Fruit fly (Drosophila melanogaster): Measurements from ENCODE around the gene ttk.

The ttk gene

DNA sequence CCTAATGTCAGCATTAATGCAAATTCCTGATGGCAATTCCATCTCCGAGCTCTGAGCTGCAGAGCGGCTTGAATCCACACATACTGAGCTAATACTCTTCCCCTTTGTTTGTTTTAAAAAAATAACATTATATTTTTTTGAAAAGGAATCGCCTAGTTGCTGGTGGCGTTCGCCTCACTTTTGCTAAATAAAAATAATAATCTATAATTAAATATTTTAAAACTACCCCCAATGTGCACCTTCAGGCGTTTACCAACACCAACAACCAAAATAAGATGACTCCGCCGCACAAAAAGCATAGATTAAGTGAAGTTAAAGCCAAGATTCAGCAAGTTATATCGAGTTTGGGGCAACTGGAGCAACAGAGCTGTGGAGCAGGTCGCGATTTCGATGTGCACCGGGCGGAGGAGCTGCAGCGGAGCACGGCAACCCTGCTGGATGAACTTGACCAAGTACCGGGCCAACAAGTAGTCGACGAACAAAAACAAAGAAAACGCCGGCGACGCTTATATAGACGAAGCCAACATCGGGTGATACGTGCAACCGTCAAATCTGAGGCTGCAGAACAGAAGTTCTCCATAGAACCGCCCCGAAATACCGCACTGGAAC, 30.5 kb downstream of the ttk start, which contains the start of gene CG1896 (continued):
- TF ChIP-seq HLHmδ (GFP tag; optimal IDR thresholded peaks at IDR 0.05): no peak
- no peak for TF ChIP-seq dati (GFP tag; IDR thresholded peaks at IDR 0.05)
- peak; percentile 25 for TF ChIP-seq Oli (tag; optimal IDR thresholded peaks at IDR 0.05)
- TF ChIP-seq CG9437 (GFP tag; optimal IDR thresholded peaks at IDR 0.05): peak; percentile 5
- TF ChIP-seq crc (GFP tag; optimal IDR thresholded peaks at IDR 0.05): no peak
- no peak for TF ChIP-seq CG10565 (GFP tag; optimal IDR thresholded peaks at IDR 0.05)
- TF ChIP-seq CG17802 (tag; optimal IDR thresholded peaks at IDR 0.05): peak; percentile 12
- no peak for TF ChIP-seq nau (GFP tag; optimal IDR thresholded peaks at IDR 0.05)
- no peak for TF ChIP-seq h (optimal IDR thresholded peaks at IDR 0.05)
- TF ChIP-seq Dp (GFP tag; optimal IDR thresholded peaks at IDR 0.05): no peak
- TF ChIP-seq CG16813 (GFP tag; IDR thresholded peaks at IDR 0.05; ENCODE audit: partially characterized antibody): no peak
- TF ChIP-seq CoRest (tag; optimal IDR thresholded peaks at IDR 0.05): peak; percentile 45
- TF ChIP-seq CG9817 (tag; optimal IDR thresholded peaks at IDR 0.05): no peak
- TF ChIP-seq B-H1 (GFP tag; IDR thresholded peaks at IDR 0.05): peak; percentile 36; the same call in 1 of the 3 replicates
- TF ChIP-seq disco-r (GFP tag; optimal IDR thresholded peaks at IDR 0.05): no peak
- TF ChIP-seq Elba2 (GFP tag; optimal IDR thresholded peaks at IDR 0.05): no peak
- no peak for TF ChIP-seq pfk (GFP tag; optimal IDR thresholded peaks at IDR 0.05)
- no peak for TF ChIP-seq Doc2 (GFP tag; IDR thresholded peaks at IDR 0.05)
- no peak for TF ChIP-seq dimm (GFP tag; IDR thresholded peaks at IDR 0.05)
- TF ChIP-seq p53 (GFP tag; optimal IDR thresholded peaks at IDR 0.05): no peak
- TF ChIP-seq CG9727 (GFP tag; optimal IDR thresholded peaks at IDR 0.05): peak; percentile 55
- TF ChIP-seq CG4854 (GFP tag; optimal IDR thresholded peaks at IDR 0.05): no peak
- TF ChIP-seq CG4328 (GFP tag; optimal IDR thresholded peaks at IDR 0.05): no peak
- TF ChIP-seq fd64A (GFP tag; optimal IDR thresholded peaks at IDR 0.05): no peak
- TF ChIP-seq CG5245 (GFP tag; optimal IDR thresholded peaks at IDR 0.05): no peak
- no peak for TF ChIP-seq pho (GFP tag; optimal IDR thresholded peaks at IDR 0.05)
- no peak for TF ChIP-seq CG17186 (GFP tag; optimal IDR thresholded peaks at IDR 0.05)
- no peak for TF ChIP-seq sc (optimal IDR thresholded peaks at IDR 0.05)
- no peak for TF ChIP-seq sc (GFP tag; optimal IDR thresholded peaks at IDR 0.05)
- TF ChIP-seq CG2875 (GFP tag; optimal IDR thresholded peaks at IDR 0.05): peak; percentile 0
- TF ChIP-seq cg (GFP tag; optimal IDR thresholded peaks at IDR 0.05): no peak
- no peak for TF ChIP-seq CG30431 (GFP tag; optimal IDR thresholded peaks at IDR 0.05)
- no peak for TF ChIP-seq inv (GFP tag; IDR thresholded peaks at IDR 0.05; ENCODE audit: partially characterized antibody)
- TF ChIP-seq CG14860 (GFP tag; IDR thresholded peaks at IDR 0.05; ENCODE audit: partially characterized antibody): no peak
- no peak for TF ChIP-seq CG3995 (GFP tag; optimal IDR thresholded peaks at IDR 0.05)
- TF ChIP-seq lilli (GFP tag; optimal IDR thresholded peaks at IDR 0.05): peak; percentile 40
- no peak for TF ChIP-seq CG8765 (GFP tag; IDR thresholded peaks at IDR 0.05)
- no peak for TF ChIP-seq bigmax (GFP tag; optimal IDR thresholded peaks at IDR 0.05)
- TF ChIP-seq crol (GFP tag; IDR thresholded peaks at IDR 0.05): no peak
- TF ChIP-seq ap (GFP tag; IDR thresholded peaks at IDR 0.05): peak; percentile 47; the same call in 1 of the 2 replicates
- no peak for TF ChIP-seq Nf-YB (GFP tag; optimal IDR thresholded peaks at IDR 0.05)
- 0 out of 2 replicates have a peak, but pooled peaks have one; percentile 10 for TF ChIP-seq HLH3B (GFP tag; IDR thresholded peaks at IDR 0.05)
- no peak for TF ChIP-seq aop (GFP tag; IDR thresholded peaks at IDR 0.05)
- no peak for TF ChIP-seq CG2199 (GFP tag; IDR thresholded peaks at IDR 0.05)
- TF ChIP-seq esg (GFP tag; conservative IDR thresholded peaks at IDR 0.05): 0 out of 2 replicates have a peak, but pooled peaks have one; percentile 15
- 0 out of 4 replicates have a peak, but pooled peaks have one; percentile 16 for TF ChIP-seq Gug (GFP tag; IDR thresholded peaks at IDR 0.05)
- no peak for TF ChIP-seq CG13123 (GFP tag; optimal IDR thresholded peaks at IDR 0.05)
- no peak for TF ChIP-seq CG7271 (tag; optimal IDR thresholded peaks at IDR 0.05)
- peak; percentile 50 for TF ChIP-seq Rfx (GFP tag; IDR thresholded peaks at IDR 0.05)
- peak; percentile 1 for TF ChIP-seq Abd-B (GFP tag; optimal IDR thresholded peaks at IDR 0.05)
- TF ChIP-seq CG16863 (GFP tag; optimal IDR thresholded peaks at IDR 0.05): no peak

All from whole organism, embryonic.